Fruit fly (Drosophila melanogaster) whole organism, embryonic: Measurements from ENCODE around the gene CG34348.

ENCODE experiments used
- Adf1 ChIP-seq: fragments of 200-800 bp; sonication (Bioruptor generic); IDR thresholded peaks from 2 replicates; pipeline ENCODE4 v1.3.6; 2022; ENCODE audit warnings: missing biosample characterization, missing genetic modification characterization
- Asciz ChIP-seq: fragments of 200-800 bp; sonication (Bioruptor generic); optimal IDR thresholded peaks from 2 replicates; lab custom pipeline; 2017; ENCODE audit warnings: missing biosample characterization, mild to moderate bottlenecking, missing genetic modification characterization, missing genetic modification reagents
- BEAF-32 ChIP-seq: fragments of 200-800 bp; sonication (Bioruptor generic); optimal IDR thresholded peaks from 3 replicates; lab custom pipeline; 2017; ENCODE audit warnings: missing biosample characterization, missing genetic modification characterization, mild to moderate bottlenecking, moderate library complexity, missing genetic modification reagents
- CG1024 ChIP-seq: fragments of 200-800 bp; sonication (Bioruptor generic); IDR thresholded peaks from 2 replicates; pipeline ENCODE4 v1.3.6; 2022; ENCODE audit warnings: missing biosample characterization, missing genetic modification characterization
- CG12104 ChIP-seq: fragments of 200-800 bp; sonication (Bioruptor generic); optimal IDR thresholded peaks from 3 replicates; lab custom pipeline; 2016; ENCODE audit warnings: missing biosample characterization, missing genetic modification characterization
- CG12219 ChIP-seq: fragments of 200-800 bp; sonication (Bioruptor generic); optimal IDR thresholded peaks from 3 replicates; lab custom pipeline; 2018; ENCODE audit warnings: missing biosample characterization, mild to moderate bottlenecking, missing genetic modification characterization
- CG12391 ChIP-seq: fragments of 200-800 bp; sonication (Bioruptor generic); optimal IDR thresholded peaks from 3 replicates; lab custom pipeline; 2018; ENCODE audit warnings: missing biosample characterization, mild to moderate bottlenecking, missing genetic modification characterization, moderate library complexity
- CG13123 ChIP-seq: fragments of 200-800 bp; sonication (Bioruptor generic); optimal IDR thresholded peaks from 2 replicates; lab custom pipeline; 2016; ENCODE audit warnings: missing biosample characterization, missing genetic modification characterization
- CG13775 ChIP-seq: fragments of 200-800 bp; sonication (Bioruptor generic); optimal IDR thresholded peaks from 3 replicates; lab custom pipeline; 2017; ENCODE audit warnings: missing biosample characterization, mild to moderate bottlenecking, missing genetic modification characterization
- CG16815 ChIP-seq: fragments of 200-800 bp; sonication (Bioruptor generic); optimal IDR thresholded peaks from 3 replicates; lab custom pipeline; 2017; ENCODE audit warnings: missing biosample characterization, mild to moderate bottlenecking, missing genetic modification characterization
- CG17186 ChIP-seq: fragments of 200-800 bp; sonication (Bioruptor generic); optimal IDR thresholded peaks from 3 replicates; lab custom pipeline; 2017; ENCODE audit warnings: missing biosample characterization, missing genetic modification reagents, missing genetic modification characterization
- CG17568 ChIP-seq: fragments of 200-800 bp; sonication (Bioruptor generic); optimal IDR thresholded peaks from 2 replicates; lab custom pipeline; 2018; ENCODE audit warnings: missing biosample characterization, mild to moderate bottlenecking, missing genetic modification characterization, moderate library complexity
- CG3065 ChIP-seq: fragments of 200-800 bp; sonication (Bioruptor generic); optimal IDR thresholded peaks from 2 replicates; lab custom pipeline; 2016; ENCODE audit warnings: missing biosample characterization, missing genetic modification characterization
- CG32772 ChIP-seq: fragments of 200-800 bp; sonication (Bioruptor generic); IDR thresholded peaks from 2 replicates; pipeline ENCODE4 v1.3.6; 2022; ENCODE audit warnings: missing biosample characterization, missing genetic modification characterization
- CG34422 ChIP-seq: fragments of 200-800 bp; sonication (Bioruptor generic); IDR thresholded peaks from 3 replicates; pipeline ENCODE4 v1.3.6; 2022; ENCODE audit warnings: missing biosample characterization, missing genetic modification characterization
- CG3847 ChIP-seq: fragments of 200-800 bp; sonication (Bioruptor generic); IDR thresholded peaks from 2 replicates; pipeline ENCODE4 v1.3.6; 2022; ENCODE audit warnings: missing biosample characterization, missing genetic modification characterization
- CG4707 ChIP-seq: fragments of 200-800 bp; sonication (Bioruptor generic); optimal IDR thresholded peaks from 2 replicates; lab custom pipeline; 2018; ENCODE audit warnings: missing biosample characterization, mild to moderate bottlenecking, missing genetic modification characterization, moderate library complexity
- CG5953 ChIP-seq: fragments of 200-800 bp; sonication (Bioruptor generic); IDR thresholded peaks from 2 replicates; pipeline ENCODE4 v1.3.6; 2022; ENCODE audit warnings: missing biosample characterization, missing genetic modification characterization
- CG6175 ChIP-seq: fragments of 200-800 bp; sonication (Bioruptor generic); IDR thresholded peaks from 3 replicates; pipeline ENCODE4 v1.3.6; 2022; ENCODE audit warnings: missing biosample characterization, missing genetic modification characterization
- CG6854 ChIP-seq: fragments of 200-800 bp; sonication (Bioruptor generic); optimal IDR thresholded peaks from 3 replicates; lab custom pipeline; 2017; ENCODE audit warnings: missing biosample characterization, mild to moderate bottlenecking, missing genetic modification characterization
- CG7357 ChIP-seq: fragments of 200-800 bp; sonication (Bioruptor generic); IDR thresholded peaks from 3 replicates; pipeline ENCODE4 v1.3.6; 2022; ENCODE audit warnings: missing biosample characterization, missing genetic modification characterization
- D ChIP-seq, 2 experiments: fragments of 200-800 bp in 1 of 2; fragments of >200 bp in 1 of 2; sonication (Bioruptor generic) in 1 of 2; optimal IDR thresholded peaks; 2 replicates in 1 of 2; 3 replicates in 1 of 2; lab custom pipeline; 2017; ENCODE audit warnings: mild to moderate bottlenecking in 1 of 2, missing biosample characterization in 1 of 2, missing genetic modification characterization in 1 of 2, missing genetic modification reagents in 1 of 2
- Fer1 ChIP-seq: fragments of 200-800 bp; sonication (Bioruptor generic); optimal IDR thresholded peaks from 2 replicates; lab custom pipeline; 2017; ENCODE audit warnings: missing biosample characterization, mild to moderate bottlenecking, missing genetic modification characterization
- HLH4C ChIP-seq: fragments of 200-800 bp; sonication (Bioruptor generic); IDR thresholded peaks from 3 replicates; pipeline ENCODE4 v1.3.6; 2022; ENCODE audit warnings: missing biosample characterization, missing genetic modification characterization; ENCODE audit not compliant: partially characterized antibody
- Hsf ChIP-seq: fragments of 200-800 bp; sonication (Bioruptor generic); optimal IDR thresholded peaks from 3 replicates; lab custom pipeline; 2016; ENCODE audit warnings: missing biosample characterization, missing genetic modification characterization
- NC2β ChIP-seq: fragments of 200-800 bp; sonication (Bioruptor generic); optimal IDR thresholded peaks from 2 replicates; lab custom pipeline; 2016; ENCODE audit warnings: missing biosample characterization, missing genetic modification characterization
- NFAT ChIP-seq: fragments of 200-800 bp; sonication (Bioruptor generic); IDR thresholded peaks from 2 replicates; pipeline ENCODE4 v1.3.6; 2022; ENCODE audit warnings: missing biosample characterization, missing genetic modification characterization
- Neu2 ChIP-seq: fragments of 200-800 bp; sonication (Bioruptor generic); optimal IDR thresholded peaks from 3 replicates; lab custom pipeline; 2016; ENCODE audit warnings: missing biosample characterization, missing genetic modification characterization, borderline replicate concordance
- Nf-YA ChIP-seq: fragments of 200-800 bp; sonication (Bioruptor generic); IDR thresholded peaks from 2 replicates; pipeline ENCODE4 v1.3.6; 2022; ENCODE audit warnings: missing biosample characterization, missing genetic modification characterization
- Optix ChIP-seq: fragments of 200-800 bp; sonication (Bioruptor generic); IDR thresholded peaks from 3 replicates; pipeline ENCODE4 v1.3.6; 2022; ENCODE audit warnings: missing biosample characterization, missing genetic modification characterization
- PHDP ChIP-seq: fragments of 200-800 bp; sonication (Bioruptor generic); optimal IDR thresholded peaks from 3 replicates; lab custom pipeline; 2018; ENCODE audit warnings: missing biosample characterization, mild to moderate bottlenecking, missing genetic modification characterization, moderate library complexity
- abd-A ChIP-seq: fragments of 200-800 bp; sonication (Bioruptor generic); optimal IDR thresholded peaks from 3 replicates; lab custom pipeline; 2019; ENCODE audit warnings: missing biosample characterization, mild to moderate bottlenecking, missing genetic modification characterization, moderate library complexity
- ac ChIP-seq: fragments of 200-800 bp; sonication (Bioruptor generic); optimal IDR thresholded peaks from 3 replicates; lab custom pipeline; 2017; ENCODE audit warnings: missing biosample characterization, mild to moderate bottlenecking, missing genetic modification characterization
- al ChIP-seq: fragments of 200-800 bp; sonication (Bioruptor generic); IDR thresholded peaks from 2 replicates; pipeline ENCODE4 v1.3.6; 2022; ENCODE audit warnings: missing biosample characterization, missing genetic modification characterization
- croc ChIP-seq: fragments of 200-800 bp; sonication (Bioruptor generic); conservative IDR thresholded peaks from 3 replicates; pipeline ENCODE4 v1.3.6; 2022; ENCODE audit warnings: missing biosample characterization, missing genetic modification characterization
- crp ChIP-seq, 2 experiments: fragments of 200-800 bp; sonication (Bioruptor generic); optimal IDR thresholded peaks; 2 replicates in 1 of 2; 3 replicates in 1 of 2; lab custom pipeline; 2017; ENCODE audit warnings: missing biosample characterization in 2 of 2, missing genetic modification characterization in 2 of 2, mild to moderate bottlenecking in 1 of 2, moderate library complexity in 1 of 2
- ems ChIP-seq: fragments of 200-800 bp; sonication (Bioruptor generic); optimal IDR thresholded peaks from 3 replicates; lab custom pipeline; 2016; ENCODE audit warnings: missing biosample characterization, missing genetic modification characterization
- esg ChIP-seq: fragments of 200-800 bp; sonication (Bioruptor generic); conservative IDR thresholded peaks from 2 replicates; pipeline ENCODE4 v1.3.6; 2022; ENCODE audit warnings: missing biosample characterization, missing genetic modification characterization
- grau ChIP-seq: fragments of 200-800 bp; optimal IDR thresholded peaks from 3 replicates; lab custom pipeline; 2019; ENCODE audit warnings: missing biosample characterization, mild to moderate bottlenecking, missing genetic modification characterization, moderate library complexity
- gro ChIP-seq: fragments of 200-800 bp; sonication (Bioruptor generic); optimal IDR thresholded peaks from 2 replicates; lab custom pipeline; 2016; ENCODE audit warnings: missing biosample characterization, missing genetic modification characterization
- ham ChIP-seq: fragments of 200-800 bp; sonication (Bioruptor generic); IDR thresholded peaks from 2 replicates; pipeline ENCODE4 v1.3.6; 2022; ENCODE audit warnings: missing biosample characterization, missing genetic modification characterization
- mirr ChIP-seq: fragments of 200-800 bp; sonication (Bioruptor generic); optimal IDR thresholded peaks from 3 replicates; lab custom pipeline; 2018; ENCODE audit warnings: missing biosample characterization, mild to moderate bottlenecking, missing genetic modification characterization
- nmo ChIP-seq: fragments of 200-800 bp; sonication (Bioruptor generic); optimal IDR thresholded peaks from 2 replicates; lab custom pipeline; 2018; ENCODE audit warnings: missing biosample characterization, mild to moderate bottlenecking, missing genetic modification characterization, moderate library complexity
- pho ChIP-seq: fragments of 200-800 bp; sonication (Bioruptor generic); optimal IDR thresholded peaks from 2 replicates; lab custom pipeline; 2016; ENCODE audit warnings: missing biosample characterization, missing genetic modification characterization
- slbo ChIP-seq: fragments of 200-800 bp; sonication (Bioruptor generic); IDR thresholded peaks from 2 replicates; pipeline ENCODE4 v1.3.6; 2022; ENCODE audit warnings: missing biosample characterization, missing genetic modification characterization
- so ChIP-seq: fragments of 200-800 bp; sonication (Bioruptor generic); IDR thresholded peaks from 3 replicates; pipeline ENCODE4 v1.3.6; 2022; ENCODE audit warnings: missing biosample characterization, missing genetic modification characterization
- tgo ChIP-seq: fragments of 200-800 bp; sonication (Bioruptor generic); IDR thresholded peaks from 3 replicates; pipeline ENCODE4 v1.3.6; 2022; ENCODE audit warnings: missing biosample characterization, missing genetic modification characterization
- unc-4 ChIP-seq: fragments of 200-800 bp; sonication (Bioruptor generic); IDR thresholded peaks from 2 replicates; pipeline ENCODE4 v1.3.6; 2022; ENCODE audit warnings: missing biosample characterization, missing genetic modification characterization; ENCODE audit not compliant: partially characterized antibody
- zfh1 ChIP-seq: fragments of 200-800 bp; sonication (Bioruptor generic); IDR thresholded peaks from 3 replicates; pipeline ENCODE4 v1.3.6; 2022; ENCODE audit warnings: missing biosample characterization, missing genetic modification characterization

CG34348 gene

dm6 chrX:11384023-11384444 is 44.4 kb downstream of the CG34348 start (continued):
- TF ChIP-seq crp (GFP tag; optimal IDR thresholded peaks at IDR 0.05; lab: Kevin White, UChicago) (no peak), CG3065 (GFP tag; lab: Kevin White, UChicago) (no peak), Neu2 (GFP tag; lab: Kevin White, UChicago) (no peak), esg (GFP tag; lab: Robert Waterston, UW) (peak; percentile 57), mirr (GFP tag; lab: Kevin White, UChicago) (peak; percentile 8), Nf-YA (GFP tag; lab: Robert Waterston, UW) (peak; percentile 18; the same call in 1 of the 2 replicates), CG5953 (GFP tag; lab: Robert Waterston, UW) (no peak), CG6175 (GFP tag; lab: Robert Waterston, UW) (0 out of 3 replicates have a peak, but pooled peaks have one; percentile 25), PHDP (tag; lab: Kevin White, UChicago) (peak; percentile 71), Hsf (peak; percentile 61), CG6854 (GFP tag; lab: Kevin White, UChicago) (peak; percentile 58), CG1024 (peak; percentile 32; the same call in 1 of the 2 replicates), BEAF-32 (GFP tag; lab: Kevin White, UChicago) (no peak), croc (GFP tag; lab: Robert Waterston, UW) (peak; percentile 32; the same call in 2 of the 3 replicates), NC2β (GFP tag; lab: Kevin White, UChicago) (no peak), Adf1 (peak; percentile 41; the same call in 1 of the 2 replicates), CG3847 (GFP tag; lab: Robert Waterston, UW) (peak; percentile 72), CG17186 (GFP tag; lab: Kevin White, UChicago) (no peak), CG32772 (GFP tag; lab: Robert Waterston, UW) (peak; percentile 62; the same call in 1 of the 2 replicates), ham (GFP tag; lab: Robert Waterston, UW) (peak; percentile 54; the same call in 1 of the 2 replicates), HLH4C (no peak), CG13775 (GFP tag; lab: Kevin White, UChicago) (peak; percentile 57), ac (GFP tag; lab: Kevin White, UChicago) (no peak), Asciz (GFP tag; lab: Kevin White, UChicago) (peak; percentile 16), Optix (GFP tag; lab: Robert Waterston, UW) (peak; percentile 57; the same call in 1 of the 3 replicates), nmo (GFP tag; lab: Kevin White, UChicago) (peak; percentile 54), ems (peak; percentile 62), CG7357 (GFP tag; lab: Robert Waterston, UW) (peak; percentile 42; the same call in 1 of the 3 replicates), CG12104 (GFP tag; lab: Kevin White, UChicago) (no peak), grau (tag; lab: Kevin White, UChicago) (peak; percentile 90), abd-A (tag; lab: Kevin White, UChicago) (no peak), NFAT (GFP tag; lab: Robert Waterston, UW) (peak; percentile 71; the same call in 1 of the 2 replicates), gro (peak; percentile 57), unc-4 (GFP tag; lab: Robert Waterston, UW) (no peak), CG12219 (GFP tag; lab: Kevin White, UChicago) (peak; percentile 30), D (optimal IDR thresholded peaks at IDR 0.05; lab: Kevin White, UChicago) (no peak), D (GFP tag; optimal IDR thresholded peaks at IDR 0.05; lab: Kevin White, UChicago) (no peak), al (GFP tag; lab: Robert Waterston, UW) (peak; percentile 74), CG12391 (tag; lab: Kevin White, UChicago) (peak; percentile 51), tgo (GFP tag; lab: Robert Waterston, UW) (peak; percentile 79), pho (GFP tag; lab: Kevin White, UChicago) (peak; percentile 56), zfh1 (GFP tag; lab: Robert Waterston, UW) (peak; percentile 45; the same call in 1 of the 3 replicates), CG17568 (GFP tag; lab: Kevin White, UChicago) (peak; percentile 44), CG34422 (0 out of 3 replicates have a peak, but pooled peaks have one; percentile 36), CG4707 (no peak), Fer1 (GFP tag; lab: Kevin White, UChicago) (peak; percentile 87), CG16815 (GFP tag; lab: Kevin White, UChicago) (peak; percentile 18), CG13123 (GFP tag; lab: Kevin White, UChicago) (no peak), slbo (GFP tag; lab: Robert Waterston, UW) (peak; percentile 92), so (GFP tag; lab: Robert Waterston, UW) (peak; percentile 73; the same call in 2 of the 3 replicates)
